Worm (Caenorhabditis elegans) whole organism, young adult: ENCODE measurements around the gene Y32G9A.5.

Experiments
- B0261.1 ChIP-seq: sonication (generic microtip); optimal IDR thresholded peaks from 2 replicates; lab custom pipeline; 2016; ENCODE audit warnings: mild to moderate bottlenecking, missing genetic modification characterization, moderate library complexity, missing compliant biosample characterization
- C06A6.2 ChIP-seq: fragments of 200-800 bp; sonication (Bioruptor generic); conservative IDR thresholded peaks from 2 replicates; pipeline ENCODE4 v1.3.6; 2022; ENCODE audit warnings: missing genetic modification characterization, missing compliant biosample characterization
- F22D6.2 ChIP-seq: sonication (generic microtip); optimal IDR thresholded peaks from 2 replicates; lab custom pipeline; 2016; ENCODE audit warnings: mild to moderate bottlenecking, missing genetic modification characterization, missing compliant biosample characterization
- F23B12.7 ChIP-seq: sonication (generic microtip); optimal IDR thresholded peaks from 2 replicates; lab custom pipeline; 2017; ENCODE audit warnings: missing genetic modification characterization, mild to moderate bottlenecking, missing compliant biosample characterization, antibody characterized with exemption, moderate library complexity; ENCODE audit not compliant: insufficient read depth
- F49E8.2 ChIP-seq: sonication (generic microtip); optimal IDR thresholded peaks from 3 replicates; lab custom pipeline; 2017; ENCODE audit warnings: missing genetic modification characterization, mild to moderate bottlenecking, missing compliant biosample characterization, antibody characterized with exemption, moderate library complexity; ENCODE audit not compliant: insufficient read depth
- F52B5.7 ChIP-seq: sonication (generic microtip); optimal IDR thresholded peaks from 2 replicates; lab custom pipeline; 2016; ENCODE audit warnings: mild to moderate bottlenecking, missing genetic modification characterization, missing compliant biosample characterization
- F55B11.4 ChIP-seq: sonication (generic microtip); optimal IDR thresholded peaks from 2 replicates; lab custom pipeline; 2016; ENCODE audit warnings: missing compliant biosample characterization, missing genetic modification characterization, borderline replicate concordance; ENCODE audit not compliant: insufficient read depth
- F57C9.4 ChIP-seq: sonication (generic microtip); optimal IDR thresholded peaks from 2 replicates; lab custom pipeline; 2017; ENCODE audit warnings: mild to moderate bottlenecking, missing genetic modification characterization, missing compliant biosample characterization
- K11D2.4 ChIP-seq: fragments of 200-800 bp; sonication (Bioruptor generic); IDR thresholded peaks from 2 replicates; pipeline ENCODE4 v1.3.6; 2022; ENCODE audit warnings: missing genetic modification reagents, missing genetic modification characterization, missing compliant biosample characterization
- K12H6.12 ChIP-seq: fragments of 200-800 bp; sonication (Bioruptor generic); optimal IDR thresholded peaks from 2 replicates; lab custom pipeline; 2018; ENCODE audit warnings: mild to moderate bottlenecking, missing genetic modification characterization, missing compliant biosample characterization
- Y53F4B.3 ChIP-seq: fragments of 200-800 bp; sonication (Bioruptor generic); IDR thresholded peaks from 2 replicates; pipeline ENCODE4 v1.3.6; 2022; ENCODE audit warnings: missing genetic modification reagents, missing genetic modification characterization, missing compliant biosample characterization
- Y53G8AR.9 ChIP-seq: fragments of 200-800 bp; sonication (Bioruptor generic); conservative IDR thresholded peaks from 2 replicates; pipeline ENCODE4 v1.3.6; 2022; ENCODE audit warnings: missing genetic modification reagents, missing genetic modification characterization, missing compliant biosample characterization
- Y56A3A.18 ChIP-seq: fragments of 200-800 bp; sonication (Bioruptor generic); IDR thresholded peaks from 2 replicates; pipeline ENCODE4 v1.3.6; 2022; ENCODE audit warnings: missing genetic modification reagents, missing genetic modification characterization, missing compliant biosample characterization
- ZK185.1 ChIP-seq: sonication (generic microtip); optimal IDR thresholded peaks from 2 replicates; lab custom pipeline; 2016; ENCODE audit warnings: mild to moderate bottlenecking, missing genetic modification characterization, missing compliant biosample characterization; ENCODE audit not compliant: poor library complexity, severe bottlenecking
- athp-1 ChIP-seq: sonication (generic microtip); optimal IDR thresholded peaks from 2 replicates; lab custom pipeline; 2017; ENCODE audit warnings: mild to moderate bottlenecking, missing genetic modification characterization, missing compliant biosample characterization
- attf-5 ChIP-seq: fragments of 200-800 bp; sonication (Bioruptor generic); optimal IDR thresholded peaks from 2 replicates; lab custom pipeline; 2018; ENCODE audit warnings: mild to moderate bottlenecking, missing genetic modification characterization, missing compliant biosample characterization
- bed-1 ChIP-seq: fragments of 200-800 bp; sonication (Bioruptor generic); IDR thresholded peaks from 2 replicates; pipeline ENCODE4 v1.3.6; 2022; ENCODE audit warnings: missing genetic modification reagents, missing genetic modification characterization, missing compliant biosample characterization
- bed-2 ChIP-seq: fragments of 200-800 bp; sonication (Bioruptor generic); IDR thresholded peaks from 2 replicates; pipeline ENCODE4 v1.3.6; 2022; ENCODE audit warnings: missing genetic modification reagents, missing genetic modification characterization, missing compliant biosample characterization
- cebp-2 ChIP-seq: fragments of 200-800 bp; sonication (Bioruptor generic); IDR thresholded peaks from 2 replicates; pipeline ENCODE4 v1.3.6; 2022; ENCODE audit warnings: missing genetic modification characterization, missing compliant biosample characterization
- ceh-100 ChIP-seq: fragments of 200-800 bp; sonication (Bioruptor generic); IDR thresholded peaks from 2 replicates; pipeline ENCODE4 v1.3.6; 2022; ENCODE audit warnings: missing genetic modification reagents, missing genetic modification characterization, missing compliant biosample characterization
- ceh-40 ChIP-seq: fragments of 200-800 bp; sonication (Bioruptor generic); IDR thresholded peaks from 2 replicates; pipeline ENCODE4 v1.3.6; 2022; ENCODE audit warnings: missing genetic modification characterization, missing compliant biosample characterization
- chd-7 ChIP-seq: sonication (generic microtip); optimal IDR thresholded peaks from 2 replicates; lab custom pipeline; 2016; ENCODE audit warnings: mild to moderate bottlenecking, missing genetic modification characterization, moderate library complexity, missing compliant biosample characterization
- egl-44 ChIP-seq: fragments of 200-800 bp; sonication (Bioruptor generic); IDR thresholded peaks from 2 replicates; pipeline ENCODE4 v1.3.6; 2022; ENCODE audit warnings: missing genetic modification reagents, missing genetic modification characterization, missing compliant biosample characterization
- ets-4 ChIP-seq: fragments of 200-800 bp; sonication (Bioruptor generic); optimal IDR thresholded peaks from 2 replicates; lab custom pipeline; 2018; ENCODE audit warnings: mild to moderate bottlenecking, missing genetic modification characterization, missing compliant biosample characterization
- fkh-3 ChIP-seq: sonication (generic microtip); optimal IDR thresholded peaks from 2 replicates; lab custom pipeline; 2016; ENCODE audit warnings: mild to moderate bottlenecking, missing genetic modification characterization, missing compliant biosample characterization
- him-1 ChIP-seq: sonication (generic microtip); optimal IDR thresholded peaks from 2 replicates; lab custom pipeline; 2016; ENCODE audit warnings: missing genotype, missing genetic modification reagents, missing genetic modification characterization, missing compliant biosample characterization
- hlh-12 ChIP-seq: sonication (generic microtip); optimal IDR thresholded peaks from 2 replicates; lab custom pipeline; 2016; ENCODE audit warnings: missing genetic modification characterization, missing compliant biosample characterization
- hrde-1 ChIP-seq: sonication (generic microtip); optimal IDR thresholded peaks from 2 replicates; lab custom pipeline; 2016; ENCODE audit warnings: missing genetic modification characterization, mild to moderate bottlenecking, missing compliant biosample characterization, moderate library complexity, missing genotype, missing genetic modification reagents, borderline replicate concordance
- let-607 ChIP-seq, 2 experiments: fragments of 200-800 bp in 1 of 2; sonication (Bioruptor generic) in 1 of 2; sonication (generic microtip) in 1 of 2; optimal IDR thresholded peaks; 2 replicates each; lab custom pipeline; 2016 to 2018; ENCODE audit warnings: mild to moderate bottlenecking in 2 of 2, missing compliant biosample characterization in 2 of 2, missing genetic modification characterization in 2 of 2, moderate library complexity in 2 of 2, missing genotype in 1 of 2
- lsy-27 ChIP-seq: sonication (generic microtip); optimal IDR thresholded peaks from 2 replicates; lab custom pipeline; 2017; ENCODE audit warnings: missing genetic modification characterization, mild to moderate bottlenecking, missing compliant biosample characterization, antibody characterized with exemption, missing genotype, borderline replicate concordance; ENCODE audit not compliant: insufficient read depth
- nfya-2 ChIP-seq: fragments of 200-800 bp; sonication (Bioruptor generic); IDR thresholded peaks from 2 replicates; pipeline ENCODE4 v1.3.6; 2022; ENCODE audit warnings: missing genetic modification reagents, missing genetic modification characterization, missing compliant biosample characterization
- nfyb-1 ChIP-seq: fragments of 200-800 bp; sonication (Bioruptor generic); IDR thresholded peaks from 2 replicates; pipeline ENCODE4 v1.3.6; 2022; ENCODE audit warnings: missing genetic modification reagents, missing genetic modification characterization, missing compliant biosample characterization
- nhr-80 ChIP-seq: sonication (generic microtip); optimal IDR thresholded peaks from 2 replicates; lab custom pipeline; 2016; ENCODE audit warnings: missing genetic modification characterization, missing compliant biosample characterization
- pbrm-1 ChIP-seq: fragments of 200-800 bp; sonication (Bioruptor generic); IDR thresholded peaks from 2 replicates; pipeline ENCODE4 v1.3.6; 2022; ENCODE audit warnings: missing genetic modification reagents, missing genetic modification characterization, missing compliant biosample characterization
- pha-4 ChIP-seq: fragments of 150-350 bp; sonication (generic microtip); optimal IDR thresholded peaks from 2 replicates; lab custom pipeline; 2014; ENCODE audit warnings: missing biosample characterization, missing genetic modification reagents, missing genetic modification characterization
- repo-1 ChIP-seq: sonication (generic microtip); optimal IDR thresholded peaks from 2 replicates; lab custom pipeline; 2017; ENCODE audit warnings: mild to moderate bottlenecking, missing genetic modification characterization, missing compliant biosample characterization
- rpc-1 ChIP-seq, 2 experiments: fragments of 150-350 bp in 1 of 2; sonication (generic microtip) in 1 of 2; optimal IDR thresholded peaks; 2 replicates each; lab custom pipeline; 2014 to 2018; ENCODE audit warnings: missing biosample characterization in 1 of 2, missing genetic modification characterization in 1 of 2, missing genetic modification reagents in 1 of 2, missing genotype in 1 of 2
- snpc-4 ChIP-seq, 5 experiments: fragments of 150-350 bp in 1 of 5; sonication (generic microtip) in 4 of 5; optimal IDR thresholded peaks; 2 replicates each; lab custom pipeline; 2014 to 2018; ENCODE audit warnings: missing genetic modification characterization in 5 of 5, missing biosample characterization in 3 of 5, antibody characterized with exemption in 2 of 5, mild to moderate bottlenecking in 2 of 5, missing compliant biosample characterization in 2 of 5, missing genotype in 2 of 5, moderate library complexity in 2 of 5, missing genetic modification reagents in 1 of 5
- somi-1 ChIP-seq: fragments of 200-800 bp; sonication (Bioruptor generic); optimal IDR thresholded peaks from 2 replicates; lab custom pipeline; 2018; ENCODE audit warnings: mild to moderate bottlenecking, missing genetic modification characterization, missing compliant biosample characterization
- unc-62 ChIP-seq: fragments of 150-350 bp; optimal IDR thresholded peaks from 2 replicates; lab custom pipeline; 2014; ENCODE audit warnings: missing biosample characterization, missing genetic modification reagents, missing genetic modification characterization
- zfh-2 ChIP-seq: fragments of 200-800 bp; sonication (Bioruptor generic); conservative IDR thresholded peaks from 2 replicates; pipeline ENCODE4 v1.3.6; 2022; ENCODE audit warnings: missing genetic modification reagents, missing genetic modification characterization, missing compliant biosample characterization
- zim-3 ChIP-seq: sonication (generic microtip); optimal IDR thresholded peaks from 2 replicates; lab custom pipeline; 2017; ENCODE audit warnings: mild to moderate bottlenecking, missing genetic modification characterization, moderate library complexity, missing compliant biosample characterization
- ztf-18 ChIP-seq: sonication (generic microtip); optimal IDR thresholded peaks from 2 replicates; lab custom pipeline; 2016; ENCODE audit warnings: missing genotype, mild to moderate bottlenecking, missing genetic modification characterization, missing compliant biosample characterization
- ztf-22 ChIP-seq: fragments of 200-800 bp; sonication (Bioruptor generic); optimal IDR thresholded peaks from 2 replicates; lab custom pipeline; 2018; ENCODE audit warnings: mild to moderate bottlenecking, missing genetic modification characterization, moderate library complexity, missing compliant biosample characterization
- ztf-26 ChIP-seq: sonication (generic microtip); optimal IDR thresholded peaks from 2 replicates; lab custom pipeline; 2017; ENCODE audit warnings: missing genetic modification characterization, missing compliant biosample characterization
- ztf-28 ChIP-seq: fragments of 200-800 bp; sonication (Bioruptor generic); IDR thresholded peaks from 2 replicates; pipeline ENCODE4 v1.3.6; 2022; ENCODE audit warnings: missing genetic modification reagents, missing genetic modification characterization, missing compliant biosample characterization
- ztf-6 ChIP-seq: fragments of 200-800 bp; sonication (Bioruptor generic); IDR thresholded peaks from 2 replicates; pipeline ENCODE4 v1.3.6; 2022; ENCODE audit warnings: missing genetic modification reagents, missing genetic modification characterization, missing compliant biosample characterization

Gene Y32G9A.5

DNA sequence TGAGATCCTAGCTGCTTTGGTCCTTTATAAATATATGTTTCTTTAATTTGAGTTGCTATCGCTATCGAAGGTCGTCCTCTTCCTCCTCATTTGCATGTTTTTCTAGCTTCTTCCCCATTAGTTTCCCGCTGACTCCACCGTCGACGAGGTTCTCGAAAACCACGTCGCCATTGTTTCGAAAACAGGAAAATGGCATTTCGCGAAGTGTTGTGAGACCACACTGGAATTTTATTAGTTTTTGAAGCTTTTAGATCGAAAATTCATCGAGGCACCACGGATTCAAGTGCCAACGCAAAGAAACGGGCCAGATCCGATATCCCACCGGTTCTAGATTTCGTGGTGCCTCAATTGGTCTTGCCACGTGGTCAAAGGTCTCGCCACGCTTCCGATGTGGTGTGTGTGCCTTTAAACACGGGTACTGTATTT, 36.9 kb upstream of the Y32G9A.5 start (continued):
- no peak for TF ChIP-seq C06A6.2
- no peak for TF ChIP-seq bed-2 (GFP tag; lab: Robert Waterston, UW)
- no peak for TF ChIP-seq pbrm-1 (GFP tag; lab: Robert Waterston, UW)
- TF ChIP-seq unc-62 (GFP tag; lab: Kevin White, UChicago), result no peak
- no peak for TF ChIP-seq ets-4
- TF ChIP-seq cebp-2 (GFP tag; lab: Robert Waterston, UW), result no peak
- TF ChIP-seq nhr-80 (tag; lab: Kevin White, UChicago), result no peak
- TF ChIP-seq snpc-4 (GFP tag; optimal IDR thresholded peaks at IDR 0.05; lab: Kevin White, UChicago), result no peak
- peak in 2 of 4 experiments; percentile 2 to 9 for TF ChIP-seq snpc-4 (tag; optimal IDR thresholded peaks at IDR 0.05; lab: Kevin White, UChicago)
- no peak for TF ChIP-seq chd-7
- no peak for TF ChIP-seq ztf-6
- no peak for TF ChIP-seq F22D6.2 (tag; lab: Kevin White, UChicago)
- TF ChIP-seq repo-1, result no peak
- no peak for TF ChIP-seq athp-1 (tag; lab: Kevin White, UChicago)
- TF ChIP-seq ceh-40 (GFP tag; lab: Robert Waterston, UW), result no peak
- no peak for TF ChIP-seq hlh-12 (tag; lab: Kevin White, UChicago)
- TF ChIP-seq ztf-26 (tag; lab: Kevin White, UChicago), result no peak
- no peak for TF ChIP-seq ZK185.1 (tag; lab: Kevin White, UChicago)
- TF ChIP-seq hrde-1 (tag; lab: Kevin White, UChicago), result peak; percentile 11
- TF ChIP-seq egl-44 (GFP tag; lab: Robert Waterston, UW), result no peak
- TF ChIP-seq somi-1 (GFP tag; lab: Kevin White, UChicago), result no peak
- peak; percentile 79; the same call in 1 of the 2 replicates for TF ChIP-seq ztf-28 (GFP tag; lab: Robert Waterston, UW)
- no peak for TF ChIP-seq F55B11.4
- no peak for TF ChIP-seq zim-3 (tag; lab: Kevin White, UChicago)
- TF ChIP-seq attf-5 (GFP tag; lab: Kevin White, UChicago), result no peak
- TF ChIP-seq Y53G8AR.9 (GFP tag; lab: Robert Waterston, UW), result peak; percentile 67; the same call in 1 of the 2 replicates
- TF ChIP-seq ceh-100 (GFP tag; lab: Robert Waterston, UW), result peak; percentile 88
- no peak for TF ChIP-seq bed-1 (GFP tag; lab: Robert Waterston, UW)
- TF ChIP-seq rpc-1 (optimal IDR thresholded peaks at IDR 0.05; lab: Kevin White, UChicago), result no peak
- no peak for TF ChIP-seq rpc-1 (tag; optimal IDR thresholded peaks at IDR 0.05; lab: Kevin White, UChicago)
- TF ChIP-seq F23B12.7 (tag; lab: Kevin White, UChicago), result no peak
- TF ChIP-seq K11D2.4 (GFP tag; lab: Robert Waterston, UW), result no peak
- no peak for TF ChIP-seq K12H6.12 (tag; lab: Kevin White, UChicago)
- no peak for TF ChIP-seq ztf-22 (GFP tag; lab: Kevin White, UChicago)
- TF ChIP-seq B0261.1 (tag; lab: Kevin White, UChicago), result no peak
- TF ChIP-seq pha-4 (tag; lab: Kevin White, UChicago), result no peak
- TF ChIP-seq zfh-2 (GFP tag; lab: Robert Waterston, UW), result no peak
- TF ChIP-seq let-607 (tag; optimal IDR thresholded peaks at IDR 0.05; lab: Kevin White, UChicago), result no peak
- TF ChIP-seq Y53F4B.3 (GFP tag; lab: Robert Waterston, UW), result no peak
- TF ChIP-seq nfyb-1, result no peak
- no peak for TF ChIP-seq lsy-27 (tag; lab: Kevin White, UChicago)
- peak; percentile 86 for TF ChIP-seq ztf-18 (tag; lab: Kevin White, UChicago)
- peak; percentile 54 for TF ChIP-seq F49E8.2
- TF ChIP-seq F52B5.7 (tag; lab: Kevin White, UChicago), result no peak
- no peak for TF ChIP-seq him-1 (tag; lab: Kevin White, UChicago)
- no peak for TF ChIP-seq F57C9.4 (tag; lab: Kevin White, UChicago)
- no peak; the same call in 1 of the 2 replicates for TF ChIP-seq Y56A3A.18 (GFP tag; lab: Robert Waterston, UW)
- no peak for TF ChIP-seq fkh-3 (tag; lab: Kevin White, UChicago)
- TF ChIP-seq nfya-2, result no peak
